Fruit fly (Drosophila melanogaster) whole organism, pupa: Measurements from ENCODE around the gene CG43732.

Experiments used
- CG17806 ChIP-seq: fragments of 200-800 bp; sonication (Bioruptor generic); optimal IDR thresholded peaks from 2 replicates; lab custom pipeline; 2018; ENCODE audit warnings: missing biosample characterization, mild to moderate bottlenecking, missing genetic modification characterization, moderate library complexity
- CG34367 ChIP-seq: fragments of 200-800 bp; sonication (Bioruptor generic); optimal IDR thresholded peaks from 2 replicates; lab custom pipeline; 2018; ENCODE audit warnings: missing biosample characterization, mild to moderate bottlenecking, missing genetic modification characterization
- CG4496 ChIP-seq: fragments of 200-800 bp; sonication (Bioruptor generic); IDR thresholded peaks from 3 replicates; pipeline ENCODE4 v1.3.6; 2022; ENCODE audit warnings: missing biosample characterization, missing genetic modification characterization
- CG8159 ChIP-seq: fragments of 200-800 bp; sonication (Bioruptor generic); optimal IDR thresholded peaks from 3 replicates; lab custom pipeline; 2018; ENCODE audit warnings: missing biosample characterization, mild to moderate bottlenecking, missing genetic modification characterization, moderate library complexity
- CG8301 ChIP-seq: fragments of 200-800 bp; sonication (Bioruptor generic); optimal IDR thresholded peaks from 2 replicates; lab custom pipeline; 2018; ENCODE audit warnings: missing biosample characterization, mild to moderate bottlenecking, missing genetic modification characterization
- Ets98B ChIP-seq: fragments of 200-800 bp; sonication (Bioruptor generic); IDR thresholded peaks from 2 replicates; pipeline ENCODE4 v1.3.6; 2022; ENCODE audit warnings: missing biosample characterization, missing genetic modification characterization
- Snoo ChIP-seq: fragments of 200-800 bp; sonication (Bioruptor generic); optimal IDR thresholded peaks from 3 replicates; lab custom pipeline; 2017; ENCODE audit warnings: missing biosample characterization, mild to moderate bottlenecking, missing genetic modification characterization, inconsistent platforms
- fd96Ca ChIP-seq: fragments of 200-800 bp; sonication (Bioruptor generic); IDR thresholded peaks from 3 replicates; pipeline ENCODE4 v1.3.6; 2022; ENCODE audit warnings: missing biosample characterization, missing genetic modification characterization
- gl ChIP-seq: fragments of 200-800 bp; sonication (Bioruptor generic); optimal IDR thresholded peaks from 2 replicates; lab custom pipeline; 2018; ENCODE audit warnings: missing biosample characterization, mild to moderate bottlenecking, missing genetic modification characterization
- rn ChIP-seq: fragments of 200-800 bp; sonication (Bioruptor generic); IDR thresholded peaks from 2 replicates; pipeline ENCODE4 v1.3.6; 2022; ENCODE audit warnings: missing biosample characterization, missing genetic modification characterization

DNA sequence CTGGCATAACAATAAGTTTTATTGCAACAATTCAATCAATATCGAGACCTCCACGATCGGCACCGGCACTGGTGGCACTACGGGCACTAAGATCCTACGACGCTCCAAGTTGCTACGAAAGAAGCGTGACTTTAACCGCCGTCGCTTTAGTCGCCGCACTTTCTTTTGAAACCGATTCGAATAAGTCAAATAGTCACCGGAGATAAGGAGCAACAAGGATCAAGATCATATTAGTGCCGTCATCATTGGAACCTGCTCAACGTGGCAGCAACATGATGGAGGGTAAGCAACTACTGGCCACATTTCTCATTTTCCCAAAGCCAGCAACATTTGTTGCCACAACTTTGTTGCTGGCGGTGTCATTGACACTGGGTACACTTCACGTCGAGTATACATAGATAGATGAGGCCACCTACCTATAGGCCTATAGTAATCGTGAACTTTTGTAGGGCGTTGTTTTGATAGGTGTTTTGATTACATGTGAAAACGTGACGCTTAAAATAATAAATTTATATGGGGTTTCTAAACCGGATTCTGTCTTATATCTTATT lies 34.3 kb upstream of the CG43732 start:
- no peak for TF ChIP-seq CG8301 (tag; lab: Kevin White, UChicago)
- TF ChIP-seq fd96Ca (GFP tag; lab: Robert Waterston, UW): no peak
- TF ChIP-seq Snoo (tag; lab: Kevin White, UChicago): no peak
- no peak for TF ChIP-seq rn (GFP tag; lab: Robert Waterston, UW)
- TF ChIP-seq CG4496 (GFP tag; lab: Robert Waterston, UW): no peak
- TF ChIP-seq CG17806 (tag; lab: Kevin White, UChicago): no peak
- TF ChIP-seq CG34367 (tag; lab: Kevin White, UChicago): no peak
- no peak for TF ChIP-seq Ets98B (GFP tag; lab: Robert Waterston, UW)
- no peak for TF ChIP-seq CG8159 (tag; lab: Kevin White, UChicago)
- no peak for TF ChIP-seq gl (tag; lab: Kevin White, UChicago)
